Worm (Caenorhabditis elegans): ENCODE data around the gene T28A11.3.

ce11 chrV:3267950-3268349 lies 7.2 kb upstream of the T28A11.3 start, which contains the start of gene T28A11.18:
- TF ChIP-seq lsy-2 (tag; optimal IDR thresholded peaks at IDR 0.05) (no peak), mls-2 (tag; optimal IDR thresholded peaks at IDR 0.05) (no peak), ceh-43 (GFP tag; optimal IDR thresholded peaks at IDR 0.05) (no peak), ceh-39 (tag; optimal IDR thresholded peaks at IDR 0.05) (no peak), mep-1 (tag; optimal IDR thresholded peaks at IDR 0.05) (no peak), ztf-11 (tag; optimal IDR thresholded peaks at IDR 0.05) (no peak), unc-62 (GFP tag; optimal IDR thresholded peaks at IDR 0.05) (no peak)

All from whole organism, mixed stage, embryonic.